Fruit fly (Drosophila melanogaster) whole organism, embryonic: ENCODE data around the gene mtsh.

ENCODE experiments used
- Antp ChIP-seq: fragments of 200-800 bp; sonication (Bioruptor generic); optimal IDR thresholded peaks from 3 replicates; lab custom pipeline; 2016; ENCODE audit warnings: missing biosample characterization, missing genetic modification characterization
- Bdp1 ChIP-seq: fragments of 200-800 bp; sonication (Bioruptor generic); optimal IDR thresholded peaks from 3 replicates; lab custom pipeline; 2016; ENCODE audit warnings: missing biosample characterization, missing genetic modification characterization
- C15 ChIP-seq: fragments of 200-800 bp; sonication (Bioruptor generic); IDR thresholded peaks from 3 replicates; pipeline ENCODE4 v1.3.6; 2022; ENCODE audit warnings: missing biosample characterization, missing genetic modification characterization
- CG10959 ChIP-seq: fragments of 200-800 bp; sonication (Bioruptor generic); IDR thresholded peaks from 2 replicates; pipeline ENCODE4 v1.3.6; 2022; ENCODE audit warnings: missing biosample characterization, missing genetic modification characterization
- CG11085 ChIP-seq: fragments of 200-800 bp; sonication (Bioruptor generic); IDR thresholded peaks from 2 replicates; pipeline ENCODE4 v1.3.6; 2022; ENCODE audit warnings: missing biosample characterization, missing genetic modification characterization
- CG13287 ChIP-seq: fragments of 200-800 bp; sonication (Bioruptor generic); IDR thresholded peaks from 2 replicates; pipeline ENCODE4 v1.3.6; 2022; ENCODE audit warnings: missing biosample characterization, missing genetic modification characterization; ENCODE audit not compliant: partially characterized antibody
- CG15011 ChIP-seq: fragments of 200-800 bp; sonication (Bioruptor generic); optimal IDR thresholded peaks from 3 replicates; lab custom pipeline; 2018; ENCODE audit warnings: missing biosample characterization, mild to moderate bottlenecking, missing genetic modification characterization
- CG1603 ChIP-seq: fragments of 200-800 bp; sonication (Bioruptor generic); optimal IDR thresholded peaks from 2 replicates; lab custom pipeline; 2019; ENCODE audit warnings: missing biosample characterization, mild to moderate bottlenecking, missing genetic modification characterization, moderate library complexity
- CG17359 ChIP-seq: fragments of 200-800 bp; sonication (Bioruptor generic); optimal IDR thresholded peaks from 3 replicates; lab custom pipeline; 2018; ENCODE audit warnings: missing biosample characterization, mild to moderate bottlenecking, missing genetic modification characterization, moderate library complexity
- CG17568 ChIP-seq: fragments of 200-800 bp; sonication (Bioruptor generic); optimal IDR thresholded peaks from 2 replicates; lab custom pipeline; 2018; ENCODE audit warnings: missing biosample characterization, mild to moderate bottlenecking, missing genetic modification characterization, moderate library complexity
- CG31365 ChIP-seq: fragments of 200-800 bp; sonication (Bioruptor generic); optimal IDR thresholded peaks from 2 replicates; lab custom pipeline; 2018; ENCODE audit warnings: missing biosample characterization, mild to moderate bottlenecking, missing genetic modification characterization
- CG3163 ChIP-seq: fragments of 200-800 bp; sonication (Bioruptor generic); optimal IDR thresholded peaks from 3 replicates; lab custom pipeline; 2016; ENCODE audit warnings: missing biosample characterization, missing genetic modification characterization
- CG3281 ChIP-seq: fragments of 200-800 bp; sonication (Bioruptor generic); optimal IDR thresholded peaks from 3 replicates; lab custom pipeline; 2017; ENCODE audit warnings: missing biosample characterization, mild to moderate bottlenecking, missing genetic modification characterization
- CG3407 ChIP-seq: fragments of 200-800 bp; sonication (Bioruptor generic); optimal IDR thresholded peaks from 2 replicates; lab custom pipeline; 2018; ENCODE audit warnings: missing biosample characterization, mild to moderate bottlenecking, missing genetic modification characterization
- CG34422 ChIP-seq: fragments of 200-800 bp; sonication (Bioruptor generic); IDR thresholded peaks from 3 replicates; pipeline ENCODE4 v1.3.6; 2022; ENCODE audit warnings: missing biosample characterization, missing genetic modification characterization
- CG5953 ChIP-seq: fragments of 200-800 bp; sonication (Bioruptor generic); IDR thresholded peaks from 2 replicates; pipeline ENCODE4 v1.3.6; 2022; ENCODE audit warnings: missing biosample characterization, missing genetic modification characterization
- CG6689 ChIP-seq: fragments of 200-800 bp; sonication (Bioruptor generic); IDR thresholded peaks from 2 replicates; pipeline ENCODE4 v1.3.6; 2022; ENCODE audit warnings: missing biosample characterization, missing genetic modification characterization
- CG9609 ChIP-seq: fragments of 200-800 bp; sonication (Bioruptor generic); optimal IDR thresholded peaks from 3 replicates; lab custom pipeline; 2016; ENCODE audit warnings: missing biosample characterization, missing genetic modification characterization
- Camta ChIP-seq: fragments of 200-800 bp; sonication (Bioruptor generic); optimal IDR thresholded peaks from 2 replicates; lab custom pipeline; 2016; ENCODE audit warnings: missing biosample characterization, missing genetic modification characterization
- CoRest ChIP-seq: fragments of 200-800 bp; sonication (Bioruptor generic); optimal IDR thresholded peaks from 3 replicates; lab custom pipeline; 2018; ENCODE audit warnings: missing biosample characterization, mild to moderate bottlenecking, missing genetic modification characterization, moderate library complexity
- Dll ChIP-seq: fragments of 200-800 bp; sonication (Bioruptor generic); IDR thresholded peaks from 4 replicates; pipeline ENCODE4 v1.3.6; 2022; ENCODE audit warnings: missing biosample characterization, missing genetic modification characterization; ENCODE audit not compliant: partially characterized antibody
- Doc3 ChIP-seq: fragments of 200-800 bp; sonication (Bioruptor generic); IDR thresholded peaks from 3 replicates; pipeline ENCODE4 v1.3.6; 2022; ENCODE audit warnings: missing biosample characterization, missing genetic modification characterization; ENCODE audit not compliant: partially characterized antibody
- E2f2 ChIP-seq: fragments of 200-800 bp; sonication (Bioruptor generic); IDR thresholded peaks from 2 replicates; pipeline ENCODE4 v1.3.6; 2022; ENCODE audit warnings: missing biosample characterization, missing genetic modification characterization
- H2.0 ChIP-seq: fragments of 200-800 bp; sonication (Bioruptor generic); IDR thresholded peaks from 2 replicates; pipeline ENCODE4 v1.3.6; 2022; ENCODE audit warnings: missing biosample characterization, missing genetic modification characterization
- HLH3B ChIP-seq: fragments of 200-800 bp; sonication (Bioruptor generic); IDR thresholded peaks from 2 replicates; pipeline ENCODE4 v1.3.6; 2022; ENCODE audit warnings: missing biosample characterization, missing genetic modification characterization
- HmgZ ChIP-seq: fragments of 200-800 bp; sonication (Bioruptor generic); optimal IDR thresholded peaks from 2 replicates; lab custom pipeline; 2018; ENCODE audit warnings: missing biosample characterization, mild to moderate bottlenecking, missing genetic modification characterization
- Hr3 ChIP-seq: fragments of 200-800 bp; sonication (Bioruptor generic); optimal IDR thresholded peaks from 3 replicates; lab custom pipeline; 2016; ENCODE audit warnings: missing biosample characterization, missing genetic modification characterization
- Hr78 ChIP-seq, 2 experiments: fragments of 200-800 bp in 1 of 2; fragments of >200 bp in 1 of 2; sonication (Bioruptor generic) in 1 of 2; optimal IDR thresholded peaks; 2 replicates each; lab custom pipeline; 2017 to 2019; ENCODE audit warnings: missing biosample characterization in 2 of 2, missing genetic modification characterization in 2 of 2, mild to moderate bottlenecking in 1 of 2, moderate library complexity in 1 of 2
- Nf-YA ChIP-seq: fragments of 200-800 bp; sonication (Bioruptor generic); IDR thresholded peaks from 2 replicates; pipeline ENCODE4 v1.3.6; 2022; ENCODE audit warnings: missing biosample characterization, missing genetic modification characterization
- PHDP ChIP-seq: fragments of 200-800 bp; sonication (Bioruptor generic); optimal IDR thresholded peaks from 3 replicates; lab custom pipeline; 2018; ENCODE audit warnings: missing biosample characterization, mild to moderate bottlenecking, missing genetic modification characterization, moderate library complexity
- Spps ChIP-seq: fragments of 200-800 bp; sonication (Bioruptor generic); optimal IDR thresholded peaks from 2 replicates; lab custom pipeline; 2018; ENCODE audit warnings: missing biosample characterization, mild to moderate bottlenecking, missing genetic modification characterization
- Tbp ChIP-seq: fragments of >200 bp; optimal IDR thresholded peaks from 2 replicates; lab custom pipeline; 2018; ENCODE audit warnings: missing biosample characterization, missing genetic modification characterization
- Vsx1 ChIP-seq: fragments of 200-800 bp; sonication (Bioruptor generic); optimal IDR thresholded peaks from 2 replicates; lab custom pipeline; 2017; ENCODE audit warnings: missing biosample characterization, mild to moderate bottlenecking, missing genetic modification characterization, missing genetic modification reagents
- YL-1 ChIP-seq: fragments of 200-800 bp; sonication (Bioruptor generic); optimal IDR thresholded peaks from 3 replicates; lab custom pipeline; 2017; ENCODE audit warnings: missing biosample characterization, mild to moderate bottlenecking, missing genetic modification characterization
- ab ChIP-seq: fragments of 200-800 bp; sonication (Bioruptor generic); optimal IDR thresholded peaks from 2 replicates; lab custom pipeline; 2016; ENCODE audit warnings: missing biosample characterization, missing genetic modification characterization
- ato ChIP-seq: fragments of 200-800 bp; sonication (Bioruptor generic); IDR thresholded peaks from 2 replicates; pipeline ENCODE4 v1.3.6; 2022; ENCODE audit warnings: missing biosample characterization, missing genetic modification characterization; ENCODE audit not compliant: partially characterized antibody
- bsh ChIP-seq, 2 experiments: fragments of 200-800 bp; sonication (Bioruptor generic); optimal IDR thresholded peaks; 2 replicates each; lab custom pipeline; 2017 to 2018; ENCODE audit warnings: mild to moderate bottlenecking in 2 of 2, missing biosample characterization in 2 of 2, missing genetic modification characterization in 2 of 2, moderate library complexity in 1 of 2
- crc ChIP-seq: fragments of 200-800 bp; sonication (Bioruptor generic); optimal IDR thresholded peaks from 2 replicates; lab custom pipeline; 2016; ENCODE audit warnings: missing biosample characterization, missing genetic modification characterization
- ems ChIP-seq: fragments of 200-800 bp; sonication (Bioruptor generic); optimal IDR thresholded peaks from 3 replicates; lab custom pipeline; 2016; ENCODE audit warnings: missing biosample characterization, missing genetic modification characterization
- ewg ChIP-seq: fragments of 200-800 bp; sonication (Bioruptor generic); optimal IDR thresholded peaks from 3 replicates; lab custom pipeline; 2017; ENCODE audit warnings: mild to moderate bottlenecking, missing biosample characterization, missing genetic modification reagents, missing genetic modification characterization
- fd3F ChIP-seq: fragments of 200-800 bp; sonication (Bioruptor generic); optimal IDR thresholded peaks from 2 replicates; lab custom pipeline; 2018; ENCODE audit warnings: missing biosample characterization, mild to moderate bottlenecking, missing genetic modification characterization, moderate library complexity
- gro ChIP-seq: fragments of 200-800 bp; sonication (Bioruptor generic); optimal IDR thresholded peaks from 2 replicates; lab custom pipeline; 2016; ENCODE audit warnings: missing biosample characterization, missing genetic modification characterization
- her ChIP-seq: fragments of 200-800 bp; sonication (Bioruptor generic); optimal IDR thresholded peaks from 2 replicates; lab custom pipeline; 2016; ENCODE audit warnings: missing biosample characterization, missing genetic modification characterization
- mirr ChIP-seq: fragments of 200-800 bp; sonication (Bioruptor generic); optimal IDR thresholded peaks from 3 replicates; lab custom pipeline; 2018; ENCODE audit warnings: missing biosample characterization, mild to moderate bottlenecking, missing genetic modification characterization
- nerfin-2 ChIP-seq: fragments of 200-800 bp; sonication (Bioruptor generic); IDR thresholded peaks from 2 replicates; pipeline ENCODE4 v1.3.6; 2022; ENCODE audit warnings: missing biosample characterization, missing genetic modification characterization; ENCODE audit not compliant: partially characterized antibody
- pzg ChIP-seq: fragments of 200-800 bp; sonication (Bioruptor generic); optimal IDR thresholded peaks from 3 replicates; lab custom pipeline; 2018; ENCODE audit warnings: missing biosample characterization, mild to moderate bottlenecking, missing genetic modification characterization, moderate library complexity
- row ChIP-seq: fragments of 200-800 bp; sonication (Bioruptor generic); IDR thresholded peaks from 3 replicates; pipeline ENCODE4 v1.3.6; 2022; ENCODE audit warnings: missing biosample characterization, missing genetic modification characterization
- seq ChIP-seq: fragments of 200-800 bp; sonication (Bioruptor generic); IDR thresholded peaks from 2 replicates; pipeline ENCODE4 v1.3.6; 2022; ENCODE audit warnings: missing biosample characterization, missing genetic modification characterization
- tgo ChIP-seq: fragments of 200-800 bp; sonication (Bioruptor generic); IDR thresholded peaks from 3 replicates; pipeline ENCODE4 v1.3.6; 2022; ENCODE audit warnings: missing biosample characterization, missing genetic modification characterization
- twi ChIP-seq: fragments of 200-800 bp; optimal IDR thresholded peaks from 2 replicates; lab custom pipeline; 2019; ENCODE audit warnings: missing biosample characterization, mild to moderate bottlenecking, missing genetic modification characterization, moderate library complexity

The mtsh gene

dm6 chr2L:8302766-8303479 lies 16.8 kb downstream of the mtsh start, which contains the start of the genes wol and Scgalpha (continued):
- no peak for TF ChIP-seq Hr78 (GFP tag; optimal IDR thresholded peaks at IDR 0.05; lab: Kevin White, UChicago)
- TF ChIP-seq Dll, result peak; percentile 67; the same call in 1 of the 4 replicates
- no peak for TF ChIP-seq gro
- TF ChIP-seq YL-1 (GFP tag; lab: Kevin White, UChicago), result peak; percentile 41
- TF ChIP-seq CG13287 (GFP tag; lab: Robert Waterston, UW), result peak; percentile 71
- no peak for TF ChIP-seq CG11085 (GFP tag; lab: Robert Waterston, UW)
- no peak for TF ChIP-seq CG15011 (GFP tag; lab: Kevin White, UChicago)
- no peak for TF ChIP-seq Nf-YA (GFP tag; lab: Robert Waterston, UW)
- TF ChIP-seq Bdp1 (GFP tag; lab: Kevin White, UChicago), result no peak
- TF ChIP-seq ab (GFP tag; lab: Kevin White, UChicago), result no peak
- TF ChIP-seq Spps, result no peak
- no peak for TF ChIP-seq ems
- TF ChIP-seq mirr (GFP tag; lab: Kevin White, UChicago), result no peak
- TF ChIP-seq pzg (GFP tag; lab: Kevin White, UChicago), result peak; percentile 52
- TF ChIP-seq CG3281 (GFP tag; lab: Kevin White, UChicago), result no peak
- TF ChIP-seq CG3163 (GFP tag; lab: Kevin White, UChicago), result no peak
- no peak for TF ChIP-seq H2.0
- TF ChIP-seq crc, result no peak
- no peak for TF ChIP-seq C15
- TF ChIP-seq Doc3 (GFP tag; lab: Robert Waterston, UW), result peak; percentile 52; the same call in 2 of the 3 replicates
- no peak; the same call in 2 of the 3 replicates for TF ChIP-seq CG34422 (GFP tag; lab: Robert Waterston, UW)
- no peak for TF ChIP-seq Vsx1 (GFP tag; lab: Kevin White, UChicago)
- no peak for TF ChIP-seq Hr3 (GFP tag; lab: Kevin White, UChicago)
- TF ChIP-seq ewg (GFP tag; lab: Kevin White, UChicago), result peak; percentile 74
- TF ChIP-seq E2f2 (GFP tag; lab: Robert Waterston, UW), result peak; percentile 73
- TF ChIP-seq CG17359 (tag; lab: Kevin White, UChicago), result no peak
- TF ChIP-seq CG1603 (tag; lab: Kevin White, UChicago), result peak; percentile 31
- no peak for TF ChIP-seq Tbp
- TF ChIP-seq CoRest, result peak; percentile 23
- TF ChIP-seq CG31365 (tag; lab: Kevin White, UChicago), result no peak
- no peak for TF ChIP-seq seq (GFP tag; lab: Robert Waterston, UW)
- no peak for TF ChIP-seq fd3F (GFP tag; lab: Kevin White, UChicago)
- no peak for TF ChIP-seq Antp (GFP tag; lab: Kevin White, UChicago)
- TF ChIP-seq CG17568 (GFP tag; lab: Kevin White, UChicago), result no peak
- TF ChIP-seq nerfin-2 (GFP tag; lab: Robert Waterston, UW), result no peak
- peak; percentile 9; the same call in 1 of the 2 replicates for TF ChIP-seq ato
- TF ChIP-seq tgo (GFP tag; lab: Robert Waterston, UW), result no peak
- no peak for TF ChIP-seq HLH3B (GFP tag; lab: Robert Waterston, UW)
- TF ChIP-seq row (GFP tag; lab: Robert Waterston, UW), result peak; percentile 66
- peak; percentile 16 for TF ChIP-seq HmgZ
- no peak for TF ChIP-seq CG3407 (GFP tag; lab: Kevin White, UChicago)
- no peak for TF ChIP-seq CG10959
- no peak for TF ChIP-seq bsh (GFP tag; optimal IDR thresholded peaks at IDR 0.05; lab: Kevin White, UChicago)
- TF ChIP-seq CG6689 (GFP tag; lab: Robert Waterston, UW), result no peak
- TF ChIP-seq CG5953 (GFP tag; lab: Robert Waterston, UW), result no peak
- TF ChIP-seq PHDP, result no peak
- no peak for TF ChIP-seq twi (tag; lab: Kevin White, UChicago)
- no peak for TF ChIP-seq CG9609 (GFP tag; lab: Kevin White, UChicago)
- no peak for TF ChIP-seq her
- no peak for TF ChIP-seq Camta
